Worm (Caenorhabditis elegans): ENCODE measurements around the gene lgmn-1.
A peak's percentile ranks its signal among the peaks of the same experiment; 100 is the strongest.

Gene lgmn-1

ce11 chrV:12478111-12478510 is 34.7 kb upstream of the lgmn-1 start, which contains the start of gene atn-1:
TSS of gene atn-1 (plus strand) at chrV:12478411.
- TF ChIP-seq nhr-71 (tag; optimal IDR thresholded peaks at IDR 0.05) (no peak), aly-2 (tag; optimal IDR thresholded peaks at IDR 0.05) (no peak), isw-1 (GFP tag; IDR thresholded peaks at IDR 0.05) (no peak), ces-1 (GFP tag; optimal IDR thresholded peaks at IDR 0.05) (no peak), nhr-47 (tag; optimal IDR thresholded peaks at IDR 0.05) (no peak), lin-39 (tag; optimal IDR thresholded peaks at IDR 0.05) (no peak), mef-2 (tag; optimal IDR thresholded peaks at IDR 0.05) (no peak), nhr-11 (tag; optimal IDR thresholded peaks at IDR 0.05) (no peak), fos-1 (tag; optimal IDR thresholded peaks at IDR 0.05) (no peak), lin-15B (tag; optimal IDR thresholded peaks at IDR 0.05) (no peak), nhr-28 (tag; optimal IDR thresholded peaks at IDR 0.05) (no peak), C04F5.9 (tag; optimal IDR thresholded peaks at IDR 0.05) (no peak), pag-3 (tag; optimal IDR thresholded peaks at IDR 0.05; ENCODE audit: borderline replicate concordance, insufficient read depth) (no peak), nhr-12 (tag; optimal IDR thresholded peaks at IDR 0.05) (no peak)

- TF ChIP-seq pag-3 (tag; optimal IDR thresholded peaks at IDR 0.05; ENCODE audit: borderline replicate concordance, insufficient read depth) (peak; percentile 95), unc-98 (GFP tag; IDR thresholded peaks at IDR 0.05) (no peak), nhr-19 (GFP tag; conservative IDR thresholded peaks at IDR 0.05) (0 out of 2 replicates have a peak, but pooled peaks have one; percentile 17), elt-3 (tag; optimal IDR thresholded peaks at IDR 0.05) (no peak), mep-1 (tag; optimal IDR thresholded peaks at IDR 0.05) (peak; percentile 32), snu-23 (GFP tag; optimal IDR thresholded peaks at IDR 0.05) (peak; percentile 11), lsy-2 (tag; optimal IDR thresholded peaks at IDR 0.05) (peak in 1 of 2 experiments; percentile 39), egl-27 (tag; optimal IDR thresholded peaks at IDR 0.05) (no peak), lin-35 (GFP tag; optimal IDR thresholded peaks at IDR 0.05) (no peak), rnt-1 (tag; optimal IDR thresholded peaks at IDR 0.05) (peak; percentile 44), lin-14 (GFP tag; optimal IDR thresholded peaks at IDR 0.05) (peak; percentile 79), zip-4 (GFP tag; optimal IDR thresholded peaks at IDR 0.05) (no peak), nhr-71 (tag; optimal IDR thresholded peaks at IDR 0.05) (peak; percentile 40)
Measured at ce11 chrV:12478990-12479389, 33.9 kb upstream of the lgmn-1 start.

- TF ChIP-seq tbx-2 (tag; optimal IDR thresholded peaks at IDR 0.05), result no peak
- TF ChIP-seq ama-1 (optimal IDR thresholded peaks at IDR 0.05), result no peak
- TF ChIP-seq hlh-17 (GFP tag; optimal IDR thresholded peaks at IDR 0.05; ENCODE audit: borderline replicate concordance), result no peak
- TF ChIP-seq nhr-85 (tag), result no peak
- TF ChIP-seq nhr-11 (tag; optimal IDR thresholded peaks at IDR 0.05), result no peak
Measured at ce11 chrV:12484585-12484984, 28.3 kb upstream of the lgmn-1 start, which contains the start of gene srt-39. TSS of gene srt-39 (plus strand) at chrV:12484885.

ce11 chrV:12486934-12487333 is 25.9 kb upstream of the lgmn-1 start, which contains the start of gene inx-11:
TSS of gene inx-11 (plus strand) at chrV:12487234.
- no peak for TF ChIP-seq hlh-17 (GFP tag; optimal IDR thresholded peaks at IDR 0.05; ENCODE audit: borderline replicate concordance)
- no peak for TF ChIP-seq aly-2 (tag; optimal IDR thresholded peaks at IDR 0.05)
- TF ChIP-seq mep-1 (tag; optimal IDR thresholded peaks at IDR 0.05), result no peak
- TF ChIP-seq lsy-2 (tag; optimal IDR thresholded peaks at IDR 0.05), result no peak
- no peak for TF ChIP-seq grh-1 (GFP tag; IDR thresholded peaks at IDR 0.05)
- TF ChIP-seq ces-1 (GFP tag; optimal IDR thresholded peaks at IDR 0.05), result no peak
- TF ChIP-seq alr-1 (tag; optimal IDR thresholded peaks at IDR 0.05; ENCODE audit: borderline replicate concordance), result no peak
- no peak for TF ChIP-seq tlp-1 (tag; optimal IDR thresholded peaks at IDR 0.05)
- no peak for TF ChIP-seq mdl-1 (tag; optimal IDR thresholded peaks at IDR 0.05)
- TF ChIP-seq xbp-1 (tag; optimal IDR thresholded peaks at IDR 0.05), result no peak
- no peak for TF ChIP-seq nhr-84 (tag; optimal IDR thresholded peaks at IDR 0.05)

- TF ChIP-seq dsc-1 (tag; optimal IDR thresholded peaks at IDR 0.05) (peak; percentile 50), rnt-1 (tag; optimal IDR thresholded peaks at IDR 0.05) (peak; percentile 47), elt-3 (tag; optimal IDR thresholded peaks at IDR 0.05) (no peak), efl-1 (optimal IDR thresholded peaks at IDR 0.05) (peak; percentile 1 to 17), efl-1 (GFP tag; optimal IDR thresholded peaks at IDR 0.05 in 1 of 2) (no peak), lsy-2 (tag; optimal IDR thresholded peaks at IDR 0.05) (peak in 1 of 2 experiments; percentile 41), egl-27 (tag; optimal IDR thresholded peaks at IDR 0.05) (no peak), pax-3 (tag; optimal IDR thresholded peaks at IDR 0.05) (no peak), ceh-90 (tag; optimal IDR thresholded peaks at IDR 0.05) (no peak), efl-3 (GFP tag; optimal IDR thresholded peaks at IDR 0.05) (no peak), snu-23 (GFP tag; optimal IDR thresholded peaks at IDR 0.05) (peak; percentile 16), nhr-71 (tag; optimal IDR thresholded peaks at IDR 0.05) (peak; percentile 24), aha-1 (tag; optimal IDR thresholded peaks at IDR 0.05) (no peak), lin-14 (GFP tag; optimal IDR thresholded peaks at IDR 0.05) (peak; percentile 60), nhr-19 (GFP tag; conservative IDR thresholded peaks at IDR 0.05) (peak; percentile 15; the same call in 1 of the 2 replicates), snpc-4 (tag; optimal IDR thresholded peaks at IDR 0.05) (peak; percentile 64)
Measured at ce11 chrV:12488002-12488401, 24.9 kb upstream of the lgmn-1 start.

Measured in whole organism, L1 larva.